Worm (Caenorhabditis elegans): ENCODE results near the gene abu-13.

Gene abu-13

ce11 chrIII:6971662-6972284, 26.1 kb upstream of the abu-13 start, which contains the start of the genes eef-1A.1 and rfc-4 (continued):
- TF ChIP-seq zag-1 (tag; optimal IDR thresholded peaks at IDR 0.05) (no peak), set-16 (GFP tag; IDR thresholded peaks at IDR 0.05) (no peak), sdz-12 (GFP tag; optimal IDR thresholded peaks at IDR 0.05) (no peak), snpc-1.2 (GFP tag; IDR thresholded peaks at IDR 0.05) (peak; percentile 47; the same call in 1 of the 2 replicates), F44E2.7 (GFP tag; IDR thresholded peaks at IDR 0.05) (no peak), ceh-44 (GFP tag; IDR thresholded peaks at IDR 0.05) (no peak), egl-43 (GFP tag; IDR thresholded peaks at IDR 0.05) (peak; percentile 63; the same call in 1 of the 2 replicates), ztf-11 (tag; optimal IDR thresholded peaks at IDR 0.05) (no peak), lsy-2 (tag; optimal IDR thresholded peaks at IDR 0.05) (peak; percentile 98 to 100)

ce11 chrIII:6970744-6971143, 25.0 kb upstream of the abu-13 start:
- TF ChIP-seq snpc-4 (tag; optimal IDR thresholded peaks at IDR 0.05): no peak
- TF ChIP-seq set-16 (GFP tag; IDR thresholded peaks at IDR 0.05): peak; percentile 51
- TF ChIP-seq snpc-1.2 (GFP tag; IDR thresholded peaks at IDR 0.05): peak; percentile 58

- TF ChIP-seq nhr-10 (tag; optimal IDR thresholded peaks at IDR 0.05) (no peak), ceh-28 (tag; optimal IDR thresholded peaks at IDR 0.05) (no peak), skn-1 (tag; optimal IDR thresholded peaks at IDR 0.05) (no peak), hif-1 (tag; optimal IDR thresholded peaks at IDR 0.05) (no peak), hmg-1.1 (GFP tag; IDR thresholded peaks at IDR 0.05) (no peak), dve-1 (tag; optimal IDR thresholded peaks at IDR 0.05; ENCODE audit: insufficient read depth) (no peak), ztf-7 (tag; optimal IDR thresholded peaks at IDR 0.05) (no peak), rbr-2 (tag; optimal IDR thresholded peaks at IDR 0.05) (no peak), nhr-111 (GFP tag; optimal IDR thresholded peaks at IDR 0.05) (no peak), nhr-237 (tag; optimal IDR thresholded peaks at IDR 0.05) (no peak), Y105C5A.15 (GFP tag; IDR thresholded peaks at IDR 0.05) (no peak), tra-1 (GFP tag; IDR thresholded peaks at IDR 0.05) (peak; percentile 28; the same call in 1 of the 2 replicates), unc-130 (GFP tag; optimal IDR thresholded peaks at IDR 0.05) (peak; percentile 76), Y5F2A.4 (GFP tag; optimal IDR thresholded peaks at IDR 0.05) (peak; percentile 44), sdz-12 (GFP tag; optimal IDR thresholded peaks at IDR 0.05) (no peak), vab-7 (GFP tag; IDR thresholded peaks at IDR 0.05) (no peak), zag-1 (tag; optimal IDR thresholded peaks at IDR 0.05) (no peak), spr-1 (tag; optimal IDR thresholded peaks at IDR 0.05) (no peak), lin-38 (GFP tag; IDR thresholded peaks at IDR 0.05) (peak; percentile 70), tag-97 (GFP tag; IDR thresholded peaks at IDR 0.05) (no peak), lsy-2 (tag; optimal IDR thresholded peaks at IDR 0.05) (peak in 1 of 2 experiments; percentile 52), jun-1 (tag; optimal IDR thresholded peaks at IDR 0.05) (no peak), dmd-8 (GFP tag; IDR thresholded peaks at IDR 0.05) (no peak), F37D6.2 (tag; optimal IDR thresholded peaks at IDR 0.05) (no peak), lim-7 (GFP tag; IDR thresholded peaks at IDR 0.05) (peak; percentile 6; the same call in 1 of the 2 replicates), nhr-25 (tag; optimal IDR thresholded peaks at IDR 0.05; ENCODE audit: borderline replicate concordance, insufficient read depth) (no peak), unc-39 (tag; optimal IDR thresholded peaks at IDR 0.05) (no peak), ctbp-1 (GFP tag; IDR thresholded peaks at IDR 0.05) (no peak), snpc-4 (tag; optimal IDR thresholded peaks at IDR 0.05) (no peak), saeg-2 (GFP tag; IDR thresholded peaks at IDR 0.05) (no peak), snpc-1.2 (GFP tag; IDR thresholded peaks at IDR 0.05) (peak; percentile 76), nhr-42 (GFP tag; IDR thresholded peaks at IDR 0.05) (no peak), R02D3.7 (tag; optimal IDR thresholded peaks at IDR 0.05) (peak; percentile 25), aha-1 (tag) (peak; percentile 20), attf-4 (tag; optimal IDR thresholded peaks at IDR 0.05) (no peak), ceh-62 (tag; optimal IDR thresholded peaks at IDR 0.05) (no peak), F26F4.8 (GFP tag; conservative IDR thresholded peaks at IDR 0.05) (no peak), ZK337.2 (GFP tag; IDR thresholded peaks at IDR 0.05) (no peak), fkh-10 (GFP tag; optimal IDR thresholded peaks at IDR 0.05) (no peak), dmd-6 (GFP tag; IDR thresholded peaks at IDR 0.05) (no peak), set-16 (GFP tag; IDR thresholded peaks at IDR 0.05) (no peak), daf-12 (tag; optimal IDR thresholded peaks at IDR 0.05) (no peak)
Measured at ce11 chrIII:6969781-6970342, 24.2 kb upstream of the abu-13 start.

Data from whole organism, L4 larva.